Fruit fly (Drosophila melanogaster) whole organism, wandering third instar larva: ENCODE results near the gene Sar1.

Experiments used
- h ChIP-seq: fragments of 200-800 bp; sonication (Bioruptor generic); optimal IDR thresholded peaks from 3 replicates; lab custom pipeline; 2016; ENCODE audit warnings: missing biosample characterization, mild to moderate bottlenecking, missing genetic modification characterization
- sv ChIP-seq: fragments of 200-800 bp; sonication (Bioruptor generic); optimal IDR thresholded peaks from 3 replicates; lab custom pipeline; 2016; ENCODE audit warnings: missing biosample characterization, missing genetic modification characterization
- tai ChIP-seq: sonication (Bioruptor generic); optimal IDR thresholded peaks from 2 replicates; lab custom pipeline; 2016; ENCODE audit warnings: missing biosample characterization, missing genetic modification characterization

DNA sequence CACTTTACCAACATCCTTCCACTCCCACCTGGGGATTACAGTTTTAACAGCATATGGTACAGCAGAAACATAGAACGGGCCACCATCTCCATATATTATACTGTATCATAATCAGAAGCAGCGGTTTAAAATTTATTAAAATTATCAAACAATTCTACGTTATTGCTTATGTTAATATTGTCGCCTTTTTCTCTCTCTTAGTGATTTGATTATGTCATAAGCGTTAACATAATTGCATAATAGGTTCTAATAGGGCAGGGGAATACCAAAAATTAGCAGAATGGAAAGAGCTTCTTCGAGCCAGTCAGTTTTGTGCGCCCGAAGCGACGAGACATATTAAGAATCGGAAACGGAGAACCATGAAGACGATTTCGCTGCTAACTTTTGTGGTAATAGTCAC is 24.8 kb upstream of the Sar1 start, which contains the start of gene CG13862:
- TF ChIP-seq h (GFP tag; lab: Kevin White, UChicago) (no peak), sv (no peak), tai (GFP tag; lab: Kevin White, UChicago) (no peak)
